Worm (Caenorhabditis elegans) whole organism, L4/young adult: ENCODE results near the gene add-1.

Experiments
- W03F9.2 ChIP-seq: fragments of 150-350 bp; optimal IDR thresholded peaks from 2 replicates; lab custom pipeline; 2014; ENCODE audit warnings: missing biosample characterization, missing genetic modification characterization
- dao-5 ChIP-seq: sonication (generic microtip); optimal IDR thresholded peaks from 2 replicates; lab custom pipeline; 2016; ENCODE audit warnings: missing genotype, missing genetic modification characterization, moderate library complexity, missing compliant biosample characterization

ce11 chrX:4859582-4860095 is at the start of gene add-1:
- no peak for TF ChIP-seq W03F9.2 (tag; lab: Kevin White, UChicago)
- no peak for TF ChIP-seq dao-5 (tag; lab: Kevin White, UChicago)
